Worm (Caenorhabditis elegans) whole organism, late embryonic: ENCODE measurements around the gene nhr-97.

Source experiments
- C08G9.2 ChIP-seq: sonication (generic microtip); optimal IDR thresholded peaks from 2 replicates; lab custom pipeline; 2016; ENCODE audit warnings: mild to moderate bottlenecking, missing genetic modification characterization, moderate library complexity, missing compliant biosample characterization
- C38D4.7 ChIP-seq: fragments of 200-800 bp; sonication (Bioruptor generic); optimal IDR thresholded peaks from 2 replicates; lab custom pipeline; 2018; ENCODE audit warnings: mild to moderate bottlenecking, missing genetic modification characterization, moderate library complexity, missing compliant biosample characterization
- K02D7.2 ChIP-seq: sonication (generic microtip); optimal IDR thresholded peaks from 2 replicates; lab custom pipeline; 2017; ENCODE audit warnings: mild to moderate bottlenecking, missing genetic modification characterization, missing compliant biosample characterization
- T23F11.4 ChIP-seq: fragments of 200-800 bp; sonication (Bioruptor generic); optimal IDR thresholded peaks from 2 replicates; lab custom pipeline; 2018; ENCODE audit warnings: mild to moderate bottlenecking, missing genetic modification characterization, missing compliant biosample characterization
- ama-1 ChIP-seq: fragments of 150-350 bp; optimal IDR thresholded peaks from 2 replicates; lab custom pipeline; 2014
- ceh-18 ChIP-seq: sonication (generic microtip); optimal IDR thresholded peaks from 2 replicates; lab custom pipeline; 2016; ENCODE audit warnings: missing genetic modification characterization, missing compliant biosample characterization
- ceh-19 ChIP-seq: fragments of 200-800 bp; sonication (Bioruptor generic); optimal IDR thresholded peaks from 2 replicates; lab custom pipeline; 2018; ENCODE audit warnings: mild to moderate bottlenecking, missing genetic modification characterization, missing compliant biosample characterization
- ceh-2 ChIP-seq: sonication (generic microtip); optimal IDR thresholded peaks from 2 replicates; lab custom pipeline; 2016; ENCODE audit warnings: missing genotype, missing genetic modification characterization, missing compliant biosample characterization
- ceh-22 ChIP-seq: sonication (generic microtip); optimal IDR thresholded peaks from 2 replicates; lab custom pipeline; 2017; ENCODE audit warnings: missing biosample characterization, missing genetic modification characterization
- ceh-24 ChIP-seq: sonication (generic microtip); optimal IDR thresholded peaks from 2 replicates; lab custom pipeline; 2016; ENCODE audit warnings: mild to moderate bottlenecking, missing genetic modification characterization, missing compliant biosample characterization
- ceh-30 ChIP-seq: fragments of 150-350 bp; optimal IDR thresholded peaks from 2 replicates; lab custom pipeline; 2014; ENCODE audit warnings: missing biosample characterization, missing genetic modification characterization
- ceh-31 ChIP-seq: sonication (generic microtip); optimal IDR thresholded peaks from 2 replicates; lab custom pipeline; 2016; ENCODE audit warnings: missing genetic modification characterization, missing compliant biosample characterization
- ceh-34 ChIP-seq: sonication (generic microtip); optimal IDR thresholded peaks from 2 replicates; lab custom pipeline; 2016; ENCODE audit warnings: mild to moderate bottlenecking, missing genetic modification characterization, missing compliant biosample characterization
- ceh-45 ChIP-seq: fragments of 200-800 bp; sonication (Bioruptor generic); IDR thresholded peaks from 2 replicates; pipeline ENCODE4 v1.3.6; 2022; ENCODE audit warnings: missing genetic modification reagents, missing genetic modification characterization, missing compliant biosample characterization
- ceh-48 ChIP-seq: sonication (generic microtip); optimal IDR thresholded peaks from 2 replicates; lab custom pipeline; 2016; ENCODE audit warnings: missing genetic modification characterization, inconsistent platforms, missing compliant biosample characterization
- che-1 ChIP-seq: sonication (generic microtip); optimal IDR thresholded peaks from 2 replicates; lab custom pipeline; 2016; ENCODE audit warnings: mild to moderate bottlenecking, missing genetic modification characterization, missing compliant biosample characterization
- dmd-4 ChIP-seq: sonication (generic microtip); optimal IDR thresholded peaks from 2 replicates; lab custom pipeline; 2016; ENCODE audit warnings: borderline replicate concordance, missing genetic modification characterization, missing compliant biosample characterization
- dve-1 ChIP-seq: sonication (generic microtip); optimal IDR thresholded peaks from 2 replicates; lab custom pipeline; 2017; ENCODE audit warnings: antibody characterized with exemption, mild to moderate bottlenecking, missing genetic modification characterization, missing compliant biosample characterization
- elt-4 ChIP-seq: sonication (generic microtip); optimal IDR thresholded peaks from 2 replicates; lab custom pipeline; 2016; ENCODE audit warnings: missing genetic modification characterization, missing compliant biosample characterization
- fkh-10 ChIP-seq: fragments of 150-350 bp; optimal IDR thresholded peaks from 2 replicates; lab custom pipeline; 2014; ENCODE audit warnings: missing biosample characterization, missing genetic modification reagents, missing genetic modification characterization
- gmeb-2 ChIP-seq: sonication (generic microtip); optimal IDR thresholded peaks from 2 replicates; lab custom pipeline; 2016; ENCODE audit warnings: missing genetic modification characterization, inconsistent platforms, missing compliant biosample characterization
- hlh-13 ChIP-seq: fragments of 200-800 bp; sonication (Bioruptor generic); optimal IDR thresholded peaks from 2 replicates; lab custom pipeline; 2018; ENCODE audit warnings: mild to moderate bottlenecking, missing genetic modification characterization, missing compliant biosample characterization
- hlh-15 ChIP-seq: sonication (generic microtip); optimal IDR thresholded peaks from 2 replicates; lab custom pipeline; 2016; ENCODE audit warnings: missing genetic modification characterization, missing compliant biosample characterization
- hlh-8 ChIP-seq: sonication (generic microtip); optimal IDR thresholded peaks from 2 replicates; lab custom pipeline; 2016; ENCODE audit warnings: missing genotype, missing genetic modification characterization, missing compliant biosample characterization
- lim-6 ChIP-seq: sonication (generic microtip); optimal IDR thresholded peaks from 2 replicates; lab custom pipeline; 2016; ENCODE audit warnings: missing genetic modification characterization, missing compliant biosample characterization
- lin-11 ChIP-seq: fragments of 200-800 bp; sonication (Bioruptor generic); optimal IDR thresholded peaks from 2 replicates; lab custom pipeline; 2018; ENCODE audit warnings: mild to moderate bottlenecking, missing genetic modification characterization, missing compliant biosample characterization
- mec-3 ChIP-seq: sonication (generic microtip); optimal IDR thresholded peaks from 2 replicates; lab custom pipeline; 2016; ENCODE audit warnings: borderline replicate concordance, missing genetic modification characterization, missing compliant biosample characterization
- nfya-1 ChIP-seq: sonication (generic microtip); optimal IDR thresholded peaks from 2 replicates; lab custom pipeline; 2017; ENCODE audit warnings: missing genetic modification characterization, mild to moderate bottlenecking, missing compliant biosample characterization, antibody characterized with exemption, moderate library complexity
- nhr-11 ChIP-seq: fragments of 150-350 bp; optimal IDR thresholded peaks from 2 replicates; lab custom pipeline; 2014; ENCODE audit warnings: missing biosample characterization, missing genetic modification characterization
- nhr-232 ChIP-seq: sonication (generic microtip); optimal IDR thresholded peaks from 2 replicates; lab custom pipeline; 2016; ENCODE audit warnings: missing genetic modification characterization, missing compliant biosample characterization
- pat-9 ChIP-seq: fragments of 200-800 bp; sonication (Bioruptor generic); optimal IDR thresholded peaks from 2 replicates; lab custom pipeline; 2018; ENCODE audit warnings: mild to moderate bottlenecking, missing genetic modification characterization, moderate library complexity, missing compliant biosample characterization
- pax-1 ChIP-seq: fragments of 150-350 bp; optimal IDR thresholded peaks from 2 replicates; lab custom pipeline; 2014; ENCODE audit warnings: missing biosample characterization, missing genetic modification characterization
- pha-2 ChIP-seq: sonication (generic microtip); optimal IDR thresholded peaks from 2 replicates; lab custom pipeline; 2017; ENCODE audit warnings: mild to moderate bottlenecking, missing genetic modification characterization, missing compliant biosample characterization
- pha-4 ChIP-seq: fragments of 150-350 bp; optimal IDR thresholded peaks from 2 replicates; lab custom pipeline; 2018; ENCODE audit warnings: missing biosample characterization, missing genetic modification reagents, missing genetic modification characterization
- pqm-1 ChIP-seq: sonication (generic microtip); optimal IDR thresholded peaks from 2 replicates; lab custom pipeline; 2016; ENCODE audit warnings: missing genetic modification characterization, missing compliant biosample characterization
- pros-1 ChIP-seq: fragments of 150-350 bp; optimal IDR thresholded peaks from 2 replicates; lab custom pipeline; 2014; ENCODE audit warnings: missing biosample characterization, missing genetic modification reagents, missing genetic modification characterization
- ref-2 ChIP-seq: sonication (generic microtip); optimal IDR thresholded peaks from 2 replicates; lab custom pipeline; 2016; ENCODE audit warnings: missing genetic modification characterization, missing compliant biosample characterization
- rnt-1 ChIP-seq: sonication (generic microtip); optimal IDR thresholded peaks from 2 replicates; lab custom pipeline; 2016; ENCODE audit warnings: missing genetic modification characterization, missing compliant biosample characterization
- syd-9 ChIP-seq: sonication (generic microtip); optimal IDR thresholded peaks from 2 replicates; lab custom pipeline; 2016; ENCODE audit warnings: mild to moderate bottlenecking, missing genetic modification characterization, moderate library complexity, missing compliant biosample characterization
- tbx-7 ChIP-seq: sonication (generic microtip); optimal IDR thresholded peaks from 2 replicates; lab custom pipeline; 2016; ENCODE audit warnings: missing genotype, missing genetic modification characterization, missing compliant biosample characterization
- ttx-3 ChIP-seq: sonication (generic microtip); optimal IDR thresholded peaks from 2 replicates; lab custom pipeline; 2016; ENCODE audit warnings: missing genetic modification reagents, missing genetic modification characterization, missing compliant biosample characterization
- unc-3 ChIP-seq, 2 experiments: fragments of 200-800 bp in 1 of 2; sonication (Bioruptor generic) in 1 of 2; sonication (generic microtip) in 1 of 2; conservative IDR thresholded peaks in 1 of 2; optimal IDR thresholded peaks in 1 of 2; 2 replicates each; pipeline versions ENCODE4 v1.3.6 to Lab custom; 2016 to 2022; ENCODE audit warnings: missing compliant biosample characterization in 2 of 2, missing genetic modification characterization in 2 of 2, missing genetic modification reagents in 1 of 2
- unc-55 ChIP-seq: sonication (generic microtip); optimal IDR thresholded peaks from 2 replicates; lab custom pipeline; 2017; ENCODE audit warnings: missing biosample characterization, missing genetic modification reagents, missing genetic modification characterization
- zip-5 ChIP-seq: sonication (generic microtip); optimal IDR thresholded peaks from 2 replicates; lab custom pipeline; 2016; ENCODE audit warnings: missing genetic modification characterization, missing compliant biosample characterization

nhr-97 gene

DNA sequence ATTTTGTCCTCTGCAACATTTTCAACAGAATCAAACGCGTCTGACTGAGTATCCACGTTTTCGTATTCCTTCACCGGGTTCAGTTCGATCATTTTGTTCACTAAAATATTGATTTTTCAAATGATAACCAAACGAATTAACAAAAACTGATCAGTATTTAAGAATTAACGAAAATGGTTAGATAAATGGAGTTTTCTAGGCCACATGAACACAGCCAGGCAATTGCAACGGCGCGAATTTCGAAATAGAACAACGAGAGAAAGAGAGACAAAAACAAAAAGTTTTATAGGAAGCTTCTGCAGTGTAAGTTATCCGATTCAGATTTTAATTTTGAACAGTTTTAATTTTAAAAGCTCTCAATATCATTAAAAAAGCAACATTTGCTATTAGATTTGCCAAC is 20.1 kb downstream of the nhr-97 start, which contains the start of gene sna-2 (continued):
- TF ChIP-seq pqm-1 (no peak), pha-2 (tag; lab: Kevin White, UChicago) (no peak), gmeb-2 (tag; lab: Kevin White, UChicago) (no peak), dve-1 (tag; lab: Kevin White, UChicago) (no peak), ama-1 (lab: Kevin White, UChicago) (no peak), tbx-7 (tag; lab: Kevin White, UChicago) (peak; percentile 37), ceh-19 (GFP tag; lab: Kevin White, UChicago) (no peak), ceh-30 (tag; lab: Kevin White, UChicago) (no peak), C38D4.7 (no peak), ceh-34 (tag; lab: Kevin White, UChicago) (no peak), zip-5 (tag; lab: Kevin White, UChicago) (no peak), syd-9 (tag; lab: Kevin White, UChicago) (no peak), lim-6 (tag; lab: Kevin White, UChicago) (no peak), pax-1 (no peak), pha-4 (tag; lab: Kevin White, UChicago) (no peak), nfya-1 (tag; lab: Kevin White, UChicago) (peak; percentile 20), ceh-45 (GFP tag; lab: Robert Waterston, UW) (no peak), nhr-232 (no peak), mec-3 (no peak), ceh-31 (tag; lab: Kevin White, UChicago) (peak; percentile 92), hlh-8 (tag; lab: Kevin White, UChicago) (no peak), nhr-11 (no peak), ceh-48 (tag; lab: Kevin White, UChicago) (no peak), ceh-18 (tag; lab: Kevin White, UChicago) (no peak), ref-2 (tag; lab: Kevin White, UChicago) (no peak), unc-3 (GFP tag; conservative IDR thresholded peaks at IDR 0.05; lab: Robert Waterston, UW) (no peak), unc-3 (tag; optimal IDR thresholded peaks at IDR 0.05; lab: Kevin White, UChicago) (no peak), elt-4 (tag; lab: Kevin White, UChicago) (no peak), K02D7.2 (tag; lab: Kevin White, UChicago) (no peak), ttx-3 (no peak), pros-1 (tag; lab: Kevin White, UChicago) (no peak), hlh-13 (GFP tag; lab: Kevin White, UChicago) (no peak), fkh-10 (no peak), unc-55 (GFP tag; lab: Kevin White, UChicago) (no peak), ceh-2 (tag; lab: Kevin White, UChicago) (peak; percentile 69), T23F11.4 (GFP tag; lab: Kevin White, UChicago) (no peak), dmd-4 (tag; lab: Kevin White, UChicago) (no peak)

- TF ChIP-seq fkh-10 = no peak
- no peak for TF ChIP-seq che-1 (tag; lab: Kevin White, UChicago)
- no peak for TF ChIP-seq lin-11 (tag; lab: Kevin White, UChicago)
- TF ChIP-seq ceh-48 (tag; lab: Kevin White, UChicago) = no peak
- no peak for TF ChIP-seq pqm-1
- TF ChIP-seq K02D7.2 (tag; lab: Kevin White, UChicago) = no peak
- no peak for TF ChIP-seq rnt-1 (tag; lab: Kevin White, UChicago)
- no peak for TF ChIP-seq C08G9.2 (tag; lab: Kevin White, UChicago)
- no peak for TF ChIP-seq ceh-19 (GFP tag; lab: Kevin White, UChicago)
- TF ChIP-seq ceh-31 (tag; lab: Kevin White, UChicago) = no peak
- TF ChIP-seq ceh-22 = no peak
- no peak for TF ChIP-seq hlh-15
- no peak for TF ChIP-seq pha-4 (tag; lab: Kevin White, UChicago)
- no peak for TF ChIP-seq syd-9 (tag; lab: Kevin White, UChicago)
- TF ChIP-seq ceh-24 (tag; lab: Kevin White, UChicago) = no peak
- no peak for TF ChIP-seq ttx-3
- no peak for TF ChIP-seq pat-9
- no peak for TF ChIP-seq hlh-8 (tag; lab: Kevin White, UChicago)
- no peak for TF ChIP-seq ceh-45 (GFP tag; lab: Robert Waterston, UW)
Observed at ce11 chrIV:9778016-9778415, 20.6 kb downstream of the nhr-97 start, which contains the start of gene T13F2.6. Gene T13F2.6, plus strand, starts transcription at chrIV:9778321.
